Worm (Caenorhabditis elegans) whole organism, L2 larva: ENCODE measurements around the gene srh-148.

ENCODE experiments used
- ZK546.5 ChIP-seq: sonication (generic microtip); optimal IDR thresholded peaks from 2 replicates; lab custom pipeline; 2017; ENCODE audit warnings: missing biosample characterization, missing genetic modification characterization
- aly-2 ChIP-seq: fragments of 150-350 bp; optimal IDR thresholded peaks from 2 replicates; lab custom pipeline; 2014; ENCODE audit warnings: missing biosample characterization, missing genetic modification characterization
- egl-27 ChIP-seq: sonication (generic microtip); optimal IDR thresholded peaks from 3 replicates; lab custom pipeline; 2017; ENCODE audit warnings: missing biosample characterization, missing genetic modification reagents, missing genetic modification characterization
- elt-1 ChIP-seq: fragments of 150-350 bp; optimal IDR thresholded peaks from 2 replicates; lab custom pipeline; 2014; ENCODE audit warnings: missing biosample characterization, missing genetic modification characterization
- lin-39 ChIP-seq: fragments of 150-350 bp; optimal IDR thresholded peaks from 2 replicates; lab custom pipeline; 2014; ENCODE audit warnings: missing biosample characterization, missing genetic modification reagents, missing genetic modification characterization
- lsy-2 ChIP-seq, 2 experiments: fragments of 150-350 bp in 1 of 2; sonication (generic microtip) in 1 of 2; optimal IDR thresholded peaks; 2 replicates each; lab custom pipeline; 2014 to 2017; ENCODE audit warnings: missing biosample characterization in 2 of 2, missing genetic modification characterization in 2 of 2
- nhr-23 ChIP-seq: fragments of 150-350 bp; optimal IDR thresholded peaks from 2 replicates; lab custom pipeline; 2014; ENCODE audit warnings: missing biosample characterization, missing genetic modification reagents, missing genetic modification characterization
- nhr-6 ChIP-seq: fragments of 150-350 bp; optimal IDR thresholded peaks from 2 replicates; lab custom pipeline; 2014; ENCODE audit warnings: missing biosample characterization, missing genetic modification characterization
- sem-4 ChIP-seq: fragments of 150-350 bp; optimal IDR thresholded peaks from 2 replicates; lab custom pipeline; 2014; ENCODE audit warnings: missing biosample characterization, missing genetic modification reagents, missing genetic modification characterization
- unc-55 ChIP-seq: fragments of 150-350 bp; sonication (generic microtip); optimal IDR thresholded peaks from 3 replicates; lab custom pipeline; 2014; ENCODE audit warnings: missing biosample characterization, missing genetic modification reagents, missing genetic modification characterization
- unc-62 ChIP-seq: fragments of 150-350 bp; optimal IDR thresholded peaks from 2 replicates; lab custom pipeline; 2014; ENCODE audit warnings: missing biosample characterization, missing genetic modification reagents, missing genetic modification characterization
- ztf-11 ChIP-seq: sonication (generic microtip); optimal IDR thresholded peaks from 2 replicates; lab custom pipeline; 2017; ENCODE audit warnings: missing biosample characterization, missing genetic modification characterization
- ztf-4 ChIP-seq: fragments of 150-350 bp; optimal IDR thresholded peaks from 2 replicates; lab custom pipeline; 2014; ENCODE audit warnings: missing biosample characterization, missing genetic modification characterization

ce11 chrV:15896671-15897070 is 38.5 kb upstream of the srh-148 start, which contains the start of gene nhr-213:
- no peak for TF ChIP-seq unc-55 (GFP tag; lab: Kevin White, UChicago)
- TF ChIP-seq lin-39 (tag; lab: Kevin White, UChicago) = no peak
- TF ChIP-seq nhr-23 (tag; lab: Kevin White, UChicago) = no peak
- TF ChIP-seq elt-1 (tag; lab: Kevin White, UChicago) = no peak
- no peak for TF ChIP-seq sem-4 (tag; lab: Kevin White, UChicago)
- TF ChIP-seq ztf-4 (tag; lab: Kevin White, UChicago) = no peak
- TF ChIP-seq egl-27 (tag; lab: Kevin White, UChicago) = no peak
- TF ChIP-seq lsy-2 (tag; optimal IDR thresholded peaks at IDR 0.05; lab: Kevin White, UChicago) = no peak
- no peak for TF ChIP-seq unc-62 (GFP tag; lab: Kevin White, UChicago)
- no peak for TF ChIP-seq nhr-6 (tag; lab: Kevin White, UChicago)
- no peak for TF ChIP-seq ZK546.5 (tag; lab: Kevin White, UChicago)
- no peak for TF ChIP-seq ztf-11 (tag; lab: Kevin White, UChicago)
- TF ChIP-seq aly-2 (tag; lab: Kevin White, UChicago) = no peak
